Worm (Caenorhabditis elegans): ENCODE results near the gene F42A9.7.
A peak's percentile ranks its signal among the peaks of the same experiment; 100 is the strongest.

Gene F42A9.7

ce11 chrIV:8585076-8586033, 31.6 kb downstream of the F42A9.7 start, which contains the start of gene catp-7 (continued):
- TF ChIP-seq nhr-102 (tag; optimal IDR thresholded peaks at IDR 0.05) (peak; percentile 58), lin-39 (tag; optimal IDR thresholded peaks at IDR 0.05) (no peak), snpc-4 (tag; optimal IDR thresholded peaks at IDR 0.05) (no peak), dve-1 (tag; optimal IDR thresholded peaks at IDR 0.05; ENCODE audit: insufficient read depth) (peak; percentile 64)

- TF ChIP-seq pqm-1 (tag; optimal IDR thresholded peaks at IDR 0.05), result no peak
- no peak for TF ChIP-seq zfp-3 (GFP tag; conservative IDR thresholded peaks at IDR 0.05)
- TF ChIP-seq dmd-9 (GFP tag; IDR thresholded peaks at IDR 0.05), result no peak
- TF ChIP-seq duxl-1 (tag; optimal IDR thresholded peaks at IDR 0.05; ENCODE audit: poor library complexity), result no peak
- TF ChIP-seq nhr-6 (tag; optimal IDR thresholded peaks at IDR 0.05), result no peak
- no peak for TF ChIP-seq F26F4.8 (GFP tag; conservative IDR thresholded peaks at IDR 0.05)
- TF ChIP-seq ama-1 (optimal IDR thresholded peaks at IDR 0.05), result no peak
- TF ChIP-seq nhr-11 (tag; optimal IDR thresholded peaks at IDR 0.05), result no peak
- no peak for TF ChIP-seq Y75B8A.6 (GFP tag; IDR thresholded peaks at IDR 0.05)
- no peak for TF ChIP-seq hlh-11 (tag; optimal IDR thresholded peaks at IDR 0.05)
- no peak for TF ChIP-seq snpc-1.2 (GFP tag; IDR thresholded peaks at IDR 0.05)
- TF ChIP-seq T20F7.1 (GFP tag; optimal IDR thresholded peaks at IDR 0.05), result no peak
- no peak for TF ChIP-seq madf-5 (GFP tag; IDR thresholded peaks at IDR 0.05)
- TF ChIP-seq R02D3.7 (tag; optimal IDR thresholded peaks at IDR 0.05), result no peak
Measured at ce11 chrIV:8571138-8571537, 45.8 kb downstream of the F42A9.7 start, which contains the start of gene Y59H11AM.1. Y59H11AM.1 (plus strand) TSS chrIV:8571438.

- TF ChIP-seq lir-3 (tag; optimal IDR thresholded peaks at IDR 0.05), result no peak
- TF ChIP-seq dmd-6 (GFP tag; IDR thresholded peaks at IDR 0.05), result no peak
- TF ChIP-seq saeg-2 (GFP tag; IDR thresholded peaks at IDR 0.05), result no peak
- TF ChIP-seq unc-62 (GFP tag; optimal IDR thresholded peaks at IDR 0.05 in 1 of 2), result peak in 1 of 2 experiments; percentile 92
- no peak for TF ChIP-seq unc-62 (tag; optimal IDR thresholded peaks at IDR 0.05)
- no peak for TF ChIP-seq fos-1 (tag; optimal IDR thresholded peaks at IDR 0.05)
- no peak for TF ChIP-seq F49E8.2 (tag; optimal IDR thresholded peaks at IDR 0.05; ENCODE audit: borderline replicate concordance)
- no peak for TF ChIP-seq mes-2 (tag; optimal IDR thresholded peaks at IDR 0.05; ENCODE audit: poor library complexity, severe bottlenecking)
- TF ChIP-seq zfp-2 (tag; optimal IDR thresholded peaks at IDR 0.05), result no peak
- no peak for TF ChIP-seq Y75B8A.6 (GFP tag; IDR thresholded peaks at IDR 0.05)
- TF ChIP-seq jun-1 (tag; optimal IDR thresholded peaks at IDR 0.05), result no peak
- TF ChIP-seq mdt-29 (GFP tag; IDR thresholded peaks at IDR 0.05), result no peak
- TF ChIP-seq duxl-1 (tag; optimal IDR thresholded peaks at IDR 0.05; ENCODE audit: poor library complexity), result no peak
- TF ChIP-seq Y48G9A.11 (GFP tag; IDR thresholded peaks at IDR 0.05), result no peak
- TF ChIP-seq vab-7 (GFP tag; IDR thresholded peaks at IDR 0.05), result no peak
- no peak for TF ChIP-seq aly-2 (tag; optimal IDR thresholded peaks at IDR 0.05)
- no peak for TF ChIP-seq nhr-48 (tag; optimal IDR thresholded peaks at IDR 0.05)
- TF ChIP-seq aha-1 (tag), result peak; percentile 10
Measured at ce11 chrIV:8570719-8571118, 46.2 kb downstream of the F42A9.7 start.

- TF ChIP-seq egl-27 (tag; optimal IDR thresholded peaks at IDR 0.05) (no peak), ztf-7 (tag; optimal IDR thresholded peaks at IDR 0.05) (no peak), Y75B8A.6 (GFP tag; IDR thresholded peaks at IDR 0.05) (no peak), snpc-4 (tag; optimal IDR thresholded peaks at IDR 0.05) (no peak), ZK337.2 (GFP tag; IDR thresholded peaks at IDR 0.05) (no peak), gei-8 (GFP tag; optimal IDR thresholded peaks at IDR 0.05) (no peak), ceh-28 (tag; optimal IDR thresholded peaks at IDR 0.05) (no peak), lin-38 (GFP tag; IDR thresholded peaks at IDR 0.05) (no peak), daf-12 (tag; optimal IDR thresholded peaks at IDR 0.05) (no peak), ceh-62 (tag; optimal IDR thresholded peaks at IDR 0.05) (no peak), nhr-10 (tag; optimal IDR thresholded peaks at IDR 0.05) (no peak), rbr-2 (tag; optimal IDR thresholded peaks at IDR 0.05) (no peak), ceh-32 (tag; optimal IDR thresholded peaks at IDR 0.05; ENCODE audit: poor library complexity) (no peak), egl-43 (GFP tag; IDR thresholded peaks at IDR 0.05) (no peak), lin-15B (tag; optimal IDR thresholded peaks at IDR 0.05) (no peak), nhr-11 (tag; optimal IDR thresholded peaks at IDR 0.05) (no peak)
Measured at ce11 chrIV:8570253-8570652, 46.7 kb downstream of the F42A9.7 start, which contains the start of gene Y59H11AM.4. Y59H11AM.4 (minus strand) TSS chrIV:8570353.

Data from whole organism, L4 larva.